Fruit fly (Drosophila melanogaster): Measurements from ENCODE around the gene scpr-B.

- TF ChIP-seq CG12605 (GFP tag; IDR thresholded peaks at IDR 0.05) (no peak), CG8301 (tag; optimal IDR thresholded peaks at IDR 0.05) (no peak), CG14655 (GFP tag; optimal IDR thresholded peaks at IDR 0.05) (no peak), Pif1B (GFP tag; optimal IDR thresholded peaks at IDR 0.05) (no peak), gl (tag; optimal IDR thresholded peaks at IDR 0.05) (no peak), EcR (GFP tag; optimal IDR thresholded peaks at IDR 0.05) (no peak), fd96Ca (GFP tag; IDR thresholded peaks at IDR 0.05) (no peak), CG15710 (tag; optimal IDR thresholded peaks at IDR 0.05) (no peak)
These were observed 16.3 kb downstream of the scpr-B start for dm6 chr3R:11224478-11224877.

Data from whole organism, pupa.